Worm (Caenorhabditis elegans): Measurements from ENCODE around the gene Y9C12A.1.
A peak's percentile ranks its signal among the peaks of the same experiment; 100 is the strongest.

The Y9C12A.1 gene

ce11 chrX:727737-728136, 45.1 kb upstream of the Y9C12A.1 start (continued):
- TF ChIP-seq ceh-58 (GFP tag; IDR thresholded peaks at IDR 0.05) (no peak), chd-7 (tag; optimal IDR thresholded peaks at IDR 0.05) (peak; percentile 47), nfyb-1 (GFP tag; IDR thresholded peaks at IDR 0.05) (peak; percentile 77), ceh-27 (GFP tag; optimal IDR thresholded peaks at IDR 0.05) (peak; percentile 64), B0019.2 (GFP tag; conservative IDR thresholded peaks at IDR 0.05) (no peak), ztf-6 (GFP tag; IDR thresholded peaks at IDR 0.05) (no peak), nhr-90 (tag; optimal IDR thresholded peaks at IDR 0.05) (no peak), gei-17 (GFP tag; optimal IDR thresholded peaks at IDR 0.05) (peak; percentile 60), zim-3 (tag; optimal IDR thresholded peaks at IDR 0.05) (no peak), pbrm-1 (GFP tag; IDR thresholded peaks at IDR 0.05) (peak; percentile 67; the same call in 1 of the 2 replicates), efl-1 (GFP tag; optimal IDR thresholded peaks at IDR 0.05) (no peak), B0336.3 (GFP tag; IDR thresholded peaks at IDR 0.05) (no peak), hmg-20 (GFP tag; IDR thresholded peaks at IDR 0.05) (0 out of 2 replicates have a peak, but pooled peaks have one; percentile 13), Y95B8A.8 (GFP tag; IDR thresholded peaks at IDR 0.05) (0 out of 2 replicates have a peak, but pooled peaks have one; percentile 23), let-607 (tag; optimal IDR thresholded peaks at IDR 0.05) (peak in 1 of 2 experiments; percentile 43), ZK185.1 (tag; optimal IDR thresholded peaks at IDR 0.05; ENCODE audit: poor library complexity, severe bottlenecking) (peak; percentile 42), Y56A3A.18 (GFP tag; IDR thresholded peaks at IDR 0.05) (peak; percentile 61; the same call in 1 of the 2 replicates), C17E4.6 (GFP tag; IDR thresholded peaks at IDR 0.05) (no peak)

ce11 chrX:726295-726694, 43.7 kb upstream of the Y9C12A.1 start:
- no peak for TF ChIP-seq madf-6 (GFP tag; IDR thresholded peaks at IDR 0.05)
- TF ChIP-seq hlh-26 (GFP tag; conservative IDR thresholded peaks at IDR 0.05) = no peak
- TF ChIP-seq mes-4 (tag; optimal IDR thresholded peaks at IDR 0.05) = no peak
- TF ChIP-seq Y67H2A.10 (GFP tag; conservative IDR thresholded peaks at IDR 0.05) = no peak
- TF ChIP-seq lsy-27 (tag; optimal IDR thresholded peaks at IDR 0.05; ENCODE audit: borderline replicate concordance, insufficient read depth) = no peak
- no peak for TF ChIP-seq snpc-3.4 (tag; optimal IDR thresholded peaks at IDR 0.05)
- no peak for TF ChIP-seq him-1 (tag; optimal IDR thresholded peaks at IDR 0.05)
- TF ChIP-seq mxl-1 (tag; optimal IDR thresholded peaks at IDR 0.05) = no peak
- no peak for TF ChIP-seq tbx-9 (tag; optimal IDR thresholded peaks at IDR 0.05; ENCODE audit: borderline replicate concordance)

- TF ChIP-seq hmg-20 (GFP tag; IDR thresholded peaks at IDR 0.05) (no peak), madf-8 (GFP tag; conservative IDR thresholded peaks at IDR 0.05) (no peak), F55B11.4 (tag; optimal IDR thresholded peaks at IDR 0.05; ENCODE audit: borderline replicate concordance, insufficient read depth) (no peak), mxl-1 (tag; optimal IDR thresholded peaks at IDR 0.05) (no peak), bed-2 (GFP tag; IDR thresholded peaks at IDR 0.05) (no peak)
Observed at ce11 chrX:725868-726267, 43.3 kb upstream of the Y9C12A.1 start, which contains the start of gene sli-1. Gene sli-1 (minus strand): TSS chrX:725968.

- no peak for TF ChIP-seq aptf-3 (GFP tag; IDR thresholded peaks at IDR 0.05)
- no peak for TF ChIP-seq lir-1 (GFP tag; conservative IDR thresholded peaks at IDR 0.05)
- no peak for TF ChIP-seq B0261.1 (tag; optimal IDR thresholded peaks at IDR 0.05)
- TF ChIP-seq fkh-3 (tag; optimal IDR thresholded peaks at IDR 0.05) = no peak
- no peak for TF ChIP-seq F37B4.10 (GFP tag; IDR thresholded peaks at IDR 0.05)
- no peak for TF ChIP-seq hrde-1 (tag; optimal IDR thresholded peaks at IDR 0.05; ENCODE audit: borderline replicate concordance)
- no peak for TF ChIP-seq die-1 (tag; optimal IDR thresholded peaks at IDR 0.05)
- TF ChIP-seq ama-1 (optimal IDR thresholded peaks at IDR 0.05) = no peak
- no peak for TF ChIP-seq ama-1 (GFP tag; optimal IDR thresholded peaks at IDR 0.05)
- no peak for TF ChIP-seq ceh-40 (GFP tag; IDR thresholded peaks at IDR 0.05)
- no peak for TF ChIP-seq hsf-1 (GFP tag; IDR thresholded peaks at IDR 0.05)
- TF ChIP-seq ets-4 (GFP tag; optimal IDR thresholded peaks at IDR 0.05) = no peak
- TF ChIP-seq ZK185.1 (tag; optimal IDR thresholded peaks at IDR 0.05; ENCODE audit: poor library complexity, severe bottlenecking) = no peak
- no peak for TF ChIP-seq K12H6.12 (tag; optimal IDR thresholded peaks at IDR 0.05)
- TF ChIP-seq ztf-26 (tag; optimal IDR thresholded peaks at IDR 0.05) = no peak
- no peak for TF ChIP-seq athp-1 (tag; optimal IDR thresholded peaks at IDR 0.05)
- TF ChIP-seq let-607 (tag; optimal IDR thresholded peaks at IDR 0.05) = no peak
Observed at ce11 chrX:714398-714797, 31.8 kb upstream of the Y9C12A.1 start, which contains the start of gene irk-2. Gene irk-2 (minus strand): TSS chrX:714498.

All from whole organism, young adult.